Fruit fly (Drosophila melanogaster): ENCODE data around the gene CG17141.

CG17141 gene

DNA sequence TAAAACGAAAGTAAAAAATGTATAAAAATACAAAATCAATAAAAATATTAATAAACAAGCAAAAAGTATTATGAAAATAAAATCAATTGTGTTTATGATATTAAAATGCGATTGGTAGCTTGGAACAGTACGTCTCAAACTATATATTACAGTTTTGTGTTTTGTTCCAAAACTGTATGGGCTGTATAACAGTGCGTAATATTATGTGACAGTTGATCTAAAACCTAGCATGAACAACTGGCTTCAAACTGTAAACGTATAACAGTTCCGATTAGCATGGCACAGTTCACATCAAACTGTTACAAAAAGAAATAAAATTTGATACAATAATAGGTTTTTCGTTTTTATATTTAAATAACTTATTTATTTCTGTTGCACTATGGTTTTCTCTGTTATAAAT lies 46.6 kb upstream of the CG17141 start (continued):
- TF ChIP-seq Sry-β (GFP tag; optimal IDR thresholded peaks at IDR 0.05) (no peak), CG13123 (GFP tag; optimal IDR thresholded peaks at IDR 0.05) (no peak), CG34422 (GFP tag; IDR thresholded peaks at IDR 0.05) (no peak), CG5180 (GFP tag; optimal IDR thresholded peaks at IDR 0.05) (no peak), CG42726 (GFP tag; IDR thresholded peaks at IDR 0.05; ENCODE audit: partially characterized antibody) (peak; percentile 76), Sin3A (optimal IDR thresholded peaks at IDR 0.05) (no peak), bbx (GFP tag; IDR thresholded peaks at IDR 0.05; ENCODE audit: partially characterized antibody) (peak; percentile 68), CoRest (tag; optimal IDR thresholded peaks at IDR 0.05) (peak; percentile 42), Poxn (GFP tag; IDR thresholded peaks at IDR 0.05) (no peak), btn (GFP tag; optimal IDR thresholded peaks at IDR 0.05) (no peak), CG12942 (GFP tag; optimal IDR thresholded peaks at IDR 0.05) (no peak), exex (tag; optimal IDR thresholded peaks at IDR 0.05) (no peak), HHEX (GFP tag; optimal IDR thresholded peaks at IDR 0.05) (no peak), unc-4 (GFP tag; IDR thresholded peaks at IDR 0.05; ENCODE audit: partially characterized antibody) (no peak), CG9817 (tag; optimal IDR thresholded peaks at IDR 0.05) (peak; percentile 22), hb (GFP tag; IDR thresholded peaks at IDR 0.05; ENCODE audit: partially characterized antibody) (peak; percentile 68; the same call in 2 of the 3 replicates), B-H1 (GFP tag; IDR thresholded peaks at IDR 0.05) (no peak), Tbp (GFP tag; optimal IDR thresholded peaks at IDR 0.05) (peak; percentile 84), dysf (GFP tag; IDR thresholded peaks at IDR 0.05) (no peak), CG3838 (GFP tag; optimal IDR thresholded peaks at IDR 0.05) (no peak), fd64A (GFP tag; optimal IDR thresholded peaks at IDR 0.05) (no peak), CG17186 (GFP tag; optimal IDR thresholded peaks at IDR 0.05) (no peak), CG12744 (GFP tag; optimal IDR thresholded peaks at IDR 0.05) (no peak), Drgx (GFP tag; IDR thresholded peaks at IDR 0.05) (no peak), CG16815 (GFP tag; optimal IDR thresholded peaks at IDR 0.05) (no peak), pita (GFP tag; optimal IDR thresholded peaks at IDR 0.05) (peak; percentile 70), tna (GFP tag; IDR thresholded peaks at IDR 0.05; ENCODE audit: partially characterized antibody) (peak; percentile 47; the same call in 1 of the 2 replicates), Nf-YC (tag; optimal IDR thresholded peaks at IDR 0.05) (no peak), odd (GFP tag; optimal IDR thresholded peaks at IDR 0.05) (no peak), jumu (GFP tag; optimal IDR thresholded peaks at IDR 0.05) (no peak), toy (GFP tag; IDR thresholded peaks at IDR 0.05) (no peak), Fer1 (GFP tag; optimal IDR thresholded peaks at IDR 0.05) (no peak), CG4328 (GFP tag; optimal IDR thresholded peaks at IDR 0.05) (no peak), Ets65A (GFP tag) (peak; percentile 39), ase (GFP tag; IDR thresholded peaks at IDR 0.05) (no peak), tio (GFP tag; optimal IDR thresholded peaks at IDR 0.05) (no peak), croc (GFP tag; conservative IDR thresholded peaks at IDR 0.05) (no peak), CG3726 (GFP tag; IDR thresholded peaks at IDR 0.05) (no peak), ken (GFP tag; IDR thresholded peaks at IDR 0.05) (no peak), emc (GFP tag; optimal IDR thresholded peaks at IDR 0.05) (no peak), repo (GFP tag; optimal IDR thresholded peaks at IDR 0.05) (no peak), Trl (optimal IDR thresholded peaks at IDR 0.05) (no peak), Trl (GFP tag; optimal IDR thresholded peaks at IDR 0.05) (no peak), Gsc (GFP tag; IDR thresholded peaks at IDR 0.05) (no peak), Mrtf (GFP tag; IDR thresholded peaks at IDR 0.05) (no peak), Bteb2 (GFP tag; optimal IDR thresholded peaks at IDR 0.05) (no peak), Dip3 (GFP tag; optimal IDR thresholded peaks at IDR 0.05) (no peak), crol (GFP tag; IDR thresholded peaks at IDR 0.05) (no peak), BEAF-32 (GFP tag; optimal IDR thresholded peaks at IDR 0.05) (no peak), Scr (GFP tag; IDR thresholded peaks at IDR 0.05; ENCODE audit: partially characterized antibody) (peak; percentile 53), jing (GFP tag; optimal IDR thresholded peaks at IDR 0.05) (no peak), CG13775 (GFP tag; optimal IDR thresholded peaks at IDR 0.05) (no peak), HLH3B (GFP tag; IDR thresholded peaks at IDR 0.05) (no peak)
